ENCODE assay signal across 4 worm cellular contexts in the genomic region with DNA sequence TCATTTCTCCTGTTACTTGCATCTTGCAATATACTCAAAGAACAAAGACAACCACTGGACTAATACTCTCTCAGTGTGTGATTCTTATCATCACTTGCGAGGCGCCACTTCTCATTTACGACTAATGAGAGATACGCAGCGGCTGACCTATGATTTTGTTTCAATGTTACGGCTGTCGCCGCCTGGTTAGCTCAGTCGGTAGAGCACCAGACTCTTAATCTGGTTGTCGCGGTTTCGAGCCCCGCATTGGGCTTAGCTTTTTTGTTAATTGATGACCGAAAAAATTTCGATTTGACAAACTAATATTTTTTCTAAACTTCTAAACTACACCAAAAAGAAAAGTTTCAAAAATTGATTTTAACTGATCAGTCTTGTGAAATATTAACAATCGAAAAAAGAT.
TF ChIP-seq lines count a peak whose summit lies in the region.

No protein-coding gene starts in this region.

TF ChIP-seq in whole organism, L2 larva, 48 proteins besides CTCF, POLR2A, EP300 and RAD21:
- TF ChIP-seq zag-1 (tag; optimal IDR thresholded peaks at IDR 0.05; lab: Kevin White, UChicago), result no peak
- TF ChIP-seq nhr-21 (tag; optimal IDR thresholded peaks at IDR 0.05; lab: Kevin White, UChicago), result peak; percentile 3
- TF ChIP-seq unc-55 (GFP tag; optimal IDR thresholded peaks at IDR 0.05; lab: Kevin White, UChicago), result no peak
- TF ChIP-seq nhr-11 (tag; optimal IDR thresholded peaks at IDR 0.05; lab: Kevin White, UChicago), result no peak
- TF ChIP-seq lin-13 (GFP tag; optimal IDR thresholded peaks at IDR 0.05; lab: Kevin White, UChicago), result peak; percentile 3
- peak; percentile 66 for TF ChIP-seq sma-9 (GFP tag; optimal IDR thresholded peaks at IDR 0.05; lab: Kevin White, UChicago)
- TF ChIP-seq sma-9 (tag; optimal IDR thresholded peaks at IDR 0.05; lab: Kevin White, UChicago), result no peak
- peak; percentile 23 for TF ChIP-seq fos-1 (tag; optimal IDR thresholded peaks at IDR 0.05; lab: Kevin White, UChicago)
- no peak for TF ChIP-seq nhr-77 (tag; optimal IDR thresholded peaks at IDR 0.05; lab: Kevin White, UChicago)
- peak; percentile 33 for TF ChIP-seq nhr-129 (tag; optimal IDR thresholded peaks at IDR 0.05; lab: Kevin White, UChicago)
- peak; percentile 64 for TF ChIP-seq sma-3 (GFP tag; optimal IDR thresholded peaks at IDR 0.05; lab: Kevin White, UChicago)
- TF ChIP-seq gmeb-1 (tag; optimal IDR thresholded peaks at IDR 0.05; lab: Kevin White, UChicago), result peak; percentile 43
- TF ChIP-seq crh-2 (tag; optimal IDR thresholded peaks at IDR 0.05; lab: Kevin White, UChicago), result peak; percentile 38
- TF ChIP-seq ceh-82 (tag; optimal IDR thresholded peaks at IDR 0.05; lab: Kevin White, UChicago), result no peak

TF ChIP-seq in whole organism, L4 larva, 104 proteins besides CTCF, POLR2A, EP300 and RAD21 (continues in another document):
- TF ChIP-seq ceh-20 (GFP tag; IDR thresholded peaks at IDR 0.05; lab: Robert Waterston, UW) (no peak), madf-9 (GFP tag; conservative IDR thresholded peaks at IDR 0.05; lab: Robert Waterston, UW) (peak; percentile 46; the same call in 1 of the 2 replicates), T20F7.1 (GFP tag; optimal IDR thresholded peaks at IDR 0.05; lab: Kevin White, UChicago) (no peak), unc-130 (GFP tag; optimal IDR thresholded peaks at IDR 0.05; lab: Kevin White, UChicago) (no peak), Y5F2A.4 (GFP tag; optimal IDR thresholded peaks at IDR 0.05; lab: Kevin White, UChicago) (no peak), madf-5 (GFP tag; IDR thresholded peaks at IDR 0.05; lab: Robert Waterston, UW) (0 out of 4 replicates have a peak, but pooled peaks of 1 of the 2 experiments have one; percentile 47), mxl-2 (GFP tag; conservative IDR thresholded peaks at IDR 0.05; lab: Robert Waterston, UW) (no peak), unc-39 (tag; optimal IDR thresholded peaks at IDR 0.05; lab: Kevin White, UChicago) (no peak), hmg-1.1 (GFP tag; IDR thresholded peaks at IDR 0.05; lab: Robert Waterston, UW) (peak; percentile 50; the same call in 1 of the 2 replicates), daf-16 (GFP tag; optimal IDR thresholded peaks at IDR 0.05; lab: Kevin White, UChicago) (peak; percentile 11 to 58), daf-16 (tag; optimal IDR thresholded peaks at IDR 0.05; lab: Kevin White, UChicago) (peak; percentile 73), D1046.2 (GFP tag; IDR thresholded peaks at IDR 0.05; lab: Robert Waterston, UW) (0 out of 2 replicates have a peak, but pooled peaks have one; percentile 29), nhr-28 (tag; optimal IDR thresholded peaks at IDR 0.05; lab: Kevin White, UChicago) (peak; percentile 7), snpc-1.2 (GFP tag; IDR thresholded peaks at IDR 0.05; lab: Robert Waterston, UW) (peak; percentile 58), lin-13 (GFP tag; optimal IDR thresholded peaks at IDR 0.05; lab: Kevin White, UChicago) (no peak), F37D6.2 (tag; optimal IDR thresholded peaks at IDR 0.05; lab: Kevin White, UChicago) (no peak), dmd-6 (GFP tag; IDR thresholded peaks at IDR 0.05; lab: Robert Waterston, UW) (peak; percentile 44; the same call in 1 of the 2 replicates), Y75B8A.6 (GFP tag; IDR thresholded peaks at IDR 0.05; lab: Robert Waterston, UW) (0 out of 2 replicates have a peak, but pooled peaks have one; percentile 23), hlh-30 (tag; optimal IDR thresholded peaks at IDR 0.05; lab: Kevin White, UChicago; ENCODE audit: insufficient read depth) (peak; percentile 36), F49E8.2 (tag; optimal IDR thresholded peaks at IDR 0.05; lab: Kevin White, UChicago; ENCODE audit: borderline replicate concordance) (no peak), ztf-7 (tag; optimal IDR thresholded peaks at IDR 0.05; lab: Kevin White, UChicago) (peak; percentile 38), lin-38 (GFP tag; IDR thresholded peaks at IDR 0.05; lab: Robert Waterston, UW) (peak; percentile 53), nhr-6 (tag; optimal IDR thresholded peaks at IDR 0.05; lab: Kevin White, UChicago) (no peak)

TF ChIP-seq in whole organism, late embryonic, 69 proteins besides CTCF, POLR2A, EP300 and RAD21:
- peak; percentile 41 for TF ChIP-seq elt-2 (tag; optimal IDR thresholded peaks at IDR 0.05; lab: Kevin White, UChicago)
- no peak for TF ChIP-seq lin-11 (tag; optimal IDR thresholded peaks at IDR 0.05; lab: Kevin White, UChicago)
- no peak for TF ChIP-seq unc-3 (GFP tag; conservative IDR thresholded peaks at IDR 0.05; lab: Robert Waterston, UW)
- TF ChIP-seq unc-3 (tag; optimal IDR thresholded peaks at IDR 0.05; lab: Kevin White, UChicago), result no peak
- TF ChIP-seq sdc-2 (tag; optimal IDR thresholded peaks at IDR 0.05; lab: Kevin White, UChicago), result peak; percentile 71
- 0 out of 2 replicates have a peak, but pooled peaks have one; percentile 16 for TF ChIP-seq ceh-45 (GFP tag; IDR thresholded peaks at IDR 0.05; lab: Robert Waterston, UW)
- TF ChIP-seq ceh-30 (tag; optimal IDR thresholded peaks at IDR 0.05; lab: Kevin White, UChicago), result no peak
- TF ChIP-seq pha-4 (tag; optimal IDR thresholded peaks at IDR 0.05; lab: Kevin White, UChicago), result no peak
- peak; percentile 26 for TF ChIP-seq sox-4 (tag; optimal IDR thresholded peaks at IDR 0.05; lab: Kevin White, UChicago)
- no peak for TF ChIP-seq ceh-48 (tag; optimal IDR thresholded peaks at IDR 0.05; lab: Kevin White, UChicago)
- TF ChIP-seq rnt-1 (tag; optimal IDR thresholded peaks at IDR 0.05; lab: Kevin White, UChicago), result peak; percentile 11
- peak; percentile 59 for TF ChIP-seq dve-1 (tag; optimal IDR thresholded peaks at IDR 0.05; lab: Kevin White, UChicago)

TF ChIP-seq in whole organism, mixed stage, embryonic, 35 proteins besides CTCF, POLR2A, EP300 and RAD21:
- peak; percentile 9 for TF ChIP-seq hlh-1 (tag; optimal IDR thresholded peaks at IDR 0.05; lab: Kevin White, UChicago)
- no peak for TF ChIP-seq ceh-39 (tag; optimal IDR thresholded peaks at IDR 0.05; lab: Kevin White, UChicago)
- TF ChIP-seq zip-8 (tag; optimal IDR thresholded peaks at IDR 0.05; lab: Kevin White, UChicago), result no peak
- TF ChIP-seq blmp-1 (tag; optimal IDR thresholded peaks at IDR 0.05; lab: Kevin White, UChicago), result no peak
